Fruit fly (Drosophila melanogaster) S2 (cell line): Measurements from ENCODE around the gene CG5687.

Experiments used
- CG8478 ChIP-seq: fragments of >200 bp; optimal IDR thresholded peaks from 2 replicates; lab custom pipeline; 2018
- CTCF ChIP-seq, 2 experiments: fragments of >200 bp; optimal IDR thresholded peaks; 2 replicates each; lab custom pipeline; 2018

DNA sequence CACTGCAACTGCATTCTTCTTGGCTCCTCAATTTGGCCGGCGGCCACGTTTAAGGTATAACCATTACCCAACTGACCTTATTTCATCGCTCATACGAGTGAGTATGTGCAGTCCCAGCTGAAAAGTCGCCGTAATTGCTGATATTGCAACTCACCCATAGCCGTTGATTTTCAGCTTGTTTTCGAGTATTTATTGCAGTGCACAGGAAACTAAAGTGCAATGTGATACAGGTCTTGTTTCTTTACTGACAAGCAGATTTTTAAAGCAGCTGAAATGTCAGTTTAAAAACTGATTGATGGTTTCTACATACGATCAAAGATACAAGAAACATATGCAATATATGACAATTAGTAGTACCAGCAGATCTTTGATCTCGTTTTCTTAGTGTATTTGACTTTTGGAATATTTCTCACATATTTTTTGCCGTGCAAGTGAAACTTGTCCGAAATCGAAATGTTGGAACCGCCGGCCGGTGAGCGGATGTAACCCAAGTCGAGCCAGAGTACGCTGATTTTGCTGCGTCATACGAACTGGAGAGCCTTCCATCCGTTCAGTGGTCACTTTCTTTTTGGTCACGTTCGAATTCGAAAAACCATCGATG lies 50.9 kb downstream of the CG5687 start:
- TF ChIP-seq CG8478 (no peak), CTCF (optimal IDR thresholded peaks at IDR 0.05; lab: Kevin White, UChicago) (no peak)
